Fruit fly (Drosophila melanogaster) whole organism, embryonic: ENCODE data around the gene sunz.

Experiments
- ATbp ChIP-seq: fragments of 200-800 bp; sonication (Bioruptor generic); optimal IDR thresholded peaks from 2 replicates; lab custom pipeline; 2017; ENCODE audit warnings: missing biosample characterization, mild to moderate bottlenecking, missing genetic modification characterization, missing genetic modification reagents
- CG10321 ChIP-seq: fragments of 200-800 bp; sonication (Bioruptor generic); IDR thresholded peaks from 2 replicates; pipeline ENCODE4 v1.3.6; 2022; ENCODE audit warnings: missing biosample characterization, missing genetic modification characterization
- CG12219 ChIP-seq: fragments of 200-800 bp; sonication (Bioruptor generic); optimal IDR thresholded peaks from 3 replicates; lab custom pipeline; 2018; ENCODE audit warnings: missing biosample characterization, mild to moderate bottlenecking, missing genetic modification characterization
- CG1647 ChIP-seq: fragments of 200-800 bp; sonication (Bioruptor generic); optimal IDR thresholded peaks from 3 replicates; lab custom pipeline; 2016; ENCODE audit warnings: missing biosample characterization, missing genetic modification characterization
- CG2875 ChIP-seq: fragments of 200-800 bp; sonication (Bioruptor generic); optimal IDR thresholded peaks from 2 replicates; lab custom pipeline; 2017; ENCODE audit warnings: missing biosample characterization, mild to moderate bottlenecking, missing genetic modification characterization, missing genetic modification reagents
- CG30403 ChIP-seq: fragments of 200-800 bp; sonication (Bioruptor generic); optimal IDR thresholded peaks from 3 replicates; lab custom pipeline; 2016; ENCODE audit warnings: missing biosample characterization, missing genetic modification characterization
- CG3163 ChIP-seq: fragments of 200-800 bp; sonication (Bioruptor generic); optimal IDR thresholded peaks from 3 replicates; lab custom pipeline; 2016; ENCODE audit warnings: missing biosample characterization, missing genetic modification characterization
- CG32532 ChIP-seq: fragments of 200-800 bp; sonication (Bioruptor generic); IDR thresholded peaks from 2 replicates; pipeline ENCODE4 v1.3.6; 2022; ENCODE audit warnings: missing biosample characterization, missing genetic modification characterization
- CG33557 ChIP-seq: fragments of 200-800 bp; sonication (Bioruptor generic); optimal IDR thresholded peaks from 2 replicates; lab custom pipeline; 2019; ENCODE audit warnings: missing biosample characterization, mild to moderate bottlenecking, missing genetic modification characterization, moderate library complexity
- CG34224 ChIP-seq: fragments of 200-800 bp; sonication (Bioruptor generic); IDR thresholded peaks from 3 replicates; pipeline ENCODE4 v1.3.6; 2022; ENCODE audit warnings: missing biosample characterization, missing genetic modification characterization; ENCODE audit not compliant: partially characterized antibody
- CG9817 ChIP-seq: fragments of 200-800 bp; sonication (Bioruptor generic); optimal IDR thresholded peaks from 2 replicates; lab custom pipeline; 2018; ENCODE audit warnings: missing biosample characterization, mild to moderate bottlenecking, missing genetic modification characterization, moderate library complexity
- CTCF ChIP-seq: fragments of 200-800 bp; sonication (Bioruptor generic); optimal IDR thresholded peaks from 2 replicates; lab custom pipeline; 2017; ENCODE audit warnings: missing biosample characterization, mild to moderate bottlenecking, missing genetic modification characterization, moderate library complexity
- D ChIP-seq, 2 experiments: fragments of 200-800 bp in 1 of 2; fragments of >200 bp in 1 of 2; sonication (Bioruptor generic) in 1 of 2; optimal IDR thresholded peaks; 2 replicates in 1 of 2; 3 replicates in 1 of 2; lab custom pipeline; 2017; ENCODE audit warnings: mild to moderate bottlenecking in 1 of 2, missing biosample characterization in 1 of 2, missing genetic modification characterization in 1 of 2, missing genetic modification reagents in 1 of 2
- Ets65A ChIP-seq: fragments of 200-800 bp; sonication (Bioruptor generic); peaks from one replicate; lab custom pipeline; 2016; ENCODE audit warnings: missing biosample characterization, missing genetic modification characterization
- Lhr ChIP-seq: fragments of 200-800 bp; sonication (Bioruptor generic); optimal IDR thresholded peaks from 3 replicates; lab custom pipeline; 2017; ENCODE audit warnings: mild to moderate bottlenecking, missing biosample characterization, missing genetic modification reagents, missing genetic modification characterization
- Mad ChIP-seq: fragments of 200-800 bp; sonication (Bioruptor generic); optimal IDR thresholded peaks from 2 replicates; lab custom pipeline; 2016; ENCODE audit warnings: missing biosample characterization, missing genetic modification characterization
- Opbp ChIP-seq: fragments of 200-800 bp; sonication (Bioruptor generic); IDR thresholded peaks from 3 replicates; pipeline ENCODE4 v1.3.6; 2022; ENCODE audit warnings: missing biosample characterization, missing genetic modification characterization; ENCODE audit not compliant: partially characterized antibody
- Xrp1 ChIP-seq: fragments of 200-800 bp; sonication (Bioruptor generic); IDR thresholded peaks from 2 replicates; pipeline ENCODE4 v1.3.6; 2022; ENCODE audit warnings: missing biosample characterization, missing genetic modification characterization
- abd-A ChIP-seq: fragments of 200-800 bp; sonication (Bioruptor generic); optimal IDR thresholded peaks from 3 replicates; lab custom pipeline; 2019; ENCODE audit warnings: missing biosample characterization, mild to moderate bottlenecking, missing genetic modification characterization, moderate library complexity
- al ChIP-seq: fragments of 200-800 bp; sonication (Bioruptor generic); IDR thresholded peaks from 2 replicates; pipeline ENCODE4 v1.3.6; 2022; ENCODE audit warnings: missing biosample characterization, missing genetic modification characterization
- chinmo ChIP-seq: fragments of 200-800 bp; sonication (Bioruptor generic); IDR thresholded peaks from 4 replicates; pipeline ENCODE4 v1.3.6; 2022; ENCODE audit warnings: missing biosample characterization, missing genetic modification characterization; ENCODE audit not compliant: partially characterized antibody
- dimm ChIP-seq: fragments of 200-800 bp; sonication (Bioruptor generic); IDR thresholded peaks from 2 replicates; pipeline ENCODE4 v1.3.6; 2022; ENCODE audit warnings: missing biosample characterization, missing genetic modification characterization
- ewg ChIP-seq: fragments of 200-800 bp; sonication (Bioruptor generic); optimal IDR thresholded peaks from 3 replicates; lab custom pipeline; 2017; ENCODE audit warnings: mild to moderate bottlenecking, missing biosample characterization, missing genetic modification reagents, missing genetic modification characterization
- gsb ChIP-seq: fragments of 200-800 bp; sonication (Bioruptor generic); IDR thresholded peaks from 2 replicates; pipeline ENCODE4 v1.3.6; 2022; ENCODE audit warnings: missing biosample characterization, missing genetic modification characterization
- ind ChIP-seq: fragments of 200-800 bp; sonication (Bioruptor generic); optimal IDR thresholded peaks from 3 replicates; lab custom pipeline; 2016; ENCODE audit warnings: missing biosample characterization, missing genetic modification characterization
- insv ChIP-seq, 2 experiments: fragments of 200-800 bp; sonication (Bioruptor generic); optimal IDR thresholded peaks; 3 replicates each; lab custom pipeline; 2016 to 2018; ENCODE audit warnings: missing biosample characterization in 2 of 2, missing genetic modification characterization in 2 of 2
- kni ChIP-seq: fragments of 200-800 bp; sonication (Bioruptor generic); optimal IDR thresholded peaks from 3 replicates; lab custom pipeline; 2017; ENCODE audit warnings: mild to moderate bottlenecking, missing biosample characterization, missing genetic modification reagents, missing genetic modification characterization
- mld ChIP-seq: fragments of 200-800 bp; sonication (Bioruptor generic); IDR thresholded peaks from 3 replicates; pipeline ENCODE4 v1.3.6; 2022; ENCODE audit warnings: missing biosample characterization, missing genetic modification characterization; ENCODE audit not compliant: partially characterized antibody
- seq ChIP-seq: fragments of 200-800 bp; sonication (Bioruptor generic); IDR thresholded peaks from 2 replicates; pipeline ENCODE4 v1.3.6; 2022; ENCODE audit warnings: missing biosample characterization, missing genetic modification characterization
- stwl ChIP-seq: fragments of 200-800 bp; sonication (Bioruptor generic); optimal IDR thresholded peaks from 3 replicates; lab custom pipeline; 2018; ENCODE audit warnings: missing biosample characterization, mild to moderate bottlenecking, missing genetic modification characterization, moderate library complexity
- tin ChIP-seq: fragments of 200-800 bp; sonication (Bioruptor generic); optimal IDR thresholded peaks from 3 replicates; lab custom pipeline; 2016; ENCODE audit warnings: missing biosample characterization, missing genetic modification characterization
- tx ChIP-seq: fragments of 200-800 bp; sonication (Bioruptor generic); optimal IDR thresholded peaks from 2 replicates; lab custom pipeline; 2016; ENCODE audit warnings: missing biosample characterization, missing genetic modification characterization
- yki ChIP-seq: fragments of >200 bp; optimal IDR thresholded peaks from 3 replicates; lab custom pipeline; 2018
- zfh1 ChIP-seq: fragments of 200-800 bp; sonication (Bioruptor generic); IDR thresholded peaks from 3 replicates; pipeline ENCODE4 v1.3.6; 2022; ENCODE audit warnings: missing biosample characterization, missing genetic modification characterization

The sunz gene

dm6 chr3R:6593068-6593567 is 36.8 kb upstream of the sunz start, which contains the start of gene dpr11 (continued):
- no peak for TF ChIP-seq CG1647 (GFP tag; lab: Kevin White, UChicago)
- TF ChIP-seq CG30403 (GFP tag; lab: Kevin White, UChicago): no peak
- no peak for TF ChIP-seq stwl (tag; lab: Kevin White, UChicago)
- TF ChIP-seq CG32532: no peak
- no peak for TF ChIP-seq CG12219 (GFP tag; lab: Kevin White, UChicago)
- TF ChIP-seq seq (GFP tag; lab: Robert Waterston, UW): no peak
- TF ChIP-seq chinmo (GFP tag; lab: Robert Waterston, UW): 0 out of 4 replicates have a peak, but pooled peaks have one; percentile 19
- peak; percentile 14 for TF ChIP-seq Ets65A (GFP tag; lab: Kevin White, UChicago)
- peak; percentile 41 for TF ChIP-seq abd-A
- no peak for TF ChIP-seq kni (GFP tag; lab: Kevin White, UChicago)
- TF ChIP-seq ewg: peak; percentile 60
- TF ChIP-seq dimm (GFP tag; lab: Robert Waterston, UW): no peak
- peak; percentile 81 for TF ChIP-seq CG3163 (GFP tag; lab: Kevin White, UChicago)

dm6 chr3R:6597922-6598321 is 32.0 kb upstream of the sunz start, which contains the start of gene CG1138:
Gene CG1138, minus strand, starts transcription at chr3R:6598022.
- TF ChIP-seq CG33557 (no peak), D (optimal IDR thresholded peaks at IDR 0.05; lab: Kevin White, UChicago) (no peak), D (GFP tag; optimal IDR thresholded peaks at IDR 0.05; lab: Kevin White, UChicago) (no peak), yki (lab: Kevin White, UChicago) (no peak), zfh1 (GFP tag; lab: Robert Waterston, UW) (no peak), gsb (no peak), Xrp1 (GFP tag; lab: Robert Waterston, UW) (no peak), Opbp (no peak), al (GFP tag; lab: Robert Waterston, UW) (no peak)

- TF ChIP-seq CG10321 (GFP tag; lab: Robert Waterston, UW) (no peak), CG2875 (GFP tag; lab: Kevin White, UChicago) (no peak), ATbp (GFP tag; lab: Kevin White, UChicago) (no peak), Mad (GFP tag; lab: Kevin White, UChicago) (no peak), CG34224 (no peak), tin (GFP tag; lab: Kevin White, UChicago) (no peak), CG9817 (tag; lab: Kevin White, UChicago) (no peak), insv (GFP tag; optimal IDR thresholded peaks at IDR 0.05; lab: Kevin White, UChicago) (no peak), ind (GFP tag; lab: Kevin White, UChicago) (no peak), mld (GFP tag; lab: Robert Waterston, UW) (no peak)
Observed at dm6 chr3R:6600942-6601341, 29.0 kb upstream of the sunz start, which contains the start of gene CG31482. Gene CG31482, plus strand, starts transcription at chr3R:6601242.

DNA sequence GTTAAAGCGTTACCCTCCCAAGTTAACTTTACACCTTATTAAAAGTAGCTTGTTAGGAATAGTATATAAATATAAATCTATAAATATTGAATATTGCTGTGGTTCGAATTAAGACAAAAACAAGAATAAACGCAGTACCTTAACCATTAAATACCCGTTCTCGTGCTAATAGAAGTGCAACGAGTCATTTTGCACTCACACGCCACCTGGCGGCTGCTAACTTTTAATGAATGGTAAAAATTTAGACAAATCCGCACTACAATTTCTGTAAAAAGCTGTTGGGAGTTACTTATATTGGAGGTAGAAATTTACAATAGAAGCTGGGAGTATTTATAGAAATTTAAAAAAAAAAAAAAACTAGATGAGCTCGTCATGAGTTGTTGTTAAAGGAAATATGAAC is 24.8 kb upstream of the sunz start:
- TF ChIP-seq CTCF (GFP tag; lab: Kevin White, UChicago): peak; percentile 57
- TF ChIP-seq tx: no peak

- TF ChIP-seq Lhr (GFP tag; lab: Kevin White, UChicago): no peak
Observed at dm6 chr3R:6608814-6609213, 21.1 kb upstream of the sunz start, which contains the start of gene glob2. Gene glob2, minus strand, starts transcription at chr3R:6608914.
